Worm (Caenorhabditis elegans): ENCODE data around the gene try-1.

ce11 chrII:4949380-4949950 is at the start of gene try-1, which contains the start of gene zyg-12:
- TF ChIP-seq npax-4 (tag; optimal IDR thresholded peaks at IDR 0.05) (no peak), ceh-9 (tag; optimal IDR thresholded peaks at IDR 0.05) (no peak), fkh-10 (GFP tag; optimal IDR thresholded peaks at IDR 0.05) (no peak), unc-55 (GFP tag; optimal IDR thresholded peaks at IDR 0.05) (no peak), sdc-2 (tag; optimal IDR thresholded peaks at IDR 0.05) (no peak), hlh-30 (tag; optimal IDR thresholded peaks at IDR 0.05; ENCODE audit: insufficient read depth) (no peak)
